Fruit fly (Drosophila melanogaster): ENCODE data around the gene SKIP.

- TF ChIP-seq pan (optimal IDR thresholded peaks at IDR 0.05) (no peak), EcR (GFP tag; optimal IDR thresholded peaks at IDR 0.05) (no peak), psq (optimal IDR thresholded peaks at IDR 0.05) (no peak), Dll (optimal IDR thresholded peaks at IDR 0.05) (no peak), CG8478 (optimal IDR thresholded peaks at IDR 0.05) (no peak), usp (GFP tag; optimal IDR thresholded peaks at IDR 0.05) (no peak)
Measured at dm6 chr3R:22187852-22188251, 54.2 kb downstream of the SKIP start.

Measured in whole organism.